Worm (Caenorhabditis elegans) whole organism, early embryonic: ENCODE results near the gene txt-10.

Experiments
- B0310.2 ChIP-seq: sonication (generic microtip); optimal IDR thresholded peaks from 2 replicates; lab custom pipeline; 2016; ENCODE audit warnings: mild to moderate bottlenecking, missing genetic modification characterization, missing compliant biosample characterization
- F13C5.2 ChIP-seq: sonication (generic microtip); optimal IDR thresholded peaks from 2 replicates; lab custom pipeline; 2017; ENCODE audit warnings: mild to moderate bottlenecking, missing genetic modification characterization, inconsistent platforms, missing compliant biosample characterization
- aly-1 ChIP-seq: sonication (generic microtip); optimal IDR thresholded peaks from 2 replicates; lab custom pipeline; 2016; ENCODE audit warnings: missing genetic modification characterization, missing compliant biosample characterization
- ama-1 ChIP-seq: fragments of 150-350 bp; optimal IDR thresholded peaks from 2 replicates; lab custom pipeline; 2014
- ceh-13 ChIP-seq: fragments of 200-800 bp; sonication (Bioruptor generic); optimal IDR thresholded peaks from 2 replicates; lab custom pipeline; 2018; ENCODE audit warnings: mild to moderate bottlenecking, missing genetic modification characterization, missing compliant biosample characterization
- ceh-36 ChIP-seq: sonication (generic microtip); optimal IDR thresholded peaks from 2 replicates; lab custom pipeline; 2016; ENCODE audit warnings: missing genetic modification characterization, inconsistent platforms, missing compliant biosample characterization
- ets-7 ChIP-seq: sonication (generic microtip); optimal IDR thresholded peaks from 2 replicates; lab custom pipeline; 2016; ENCODE audit warnings: missing genotype, missing genetic modification characterization, missing compliant biosample characterization
- flt-1 ChIP-seq: fragments of 200-800 bp; sonication (Bioruptor generic); IDR thresholded peaks from 2 replicates; pipeline ENCODE4 v1.3.6; 2022; ENCODE audit warnings: missing genetic modification characterization, missing compliant biosample characterization
- hmg-4 ChIP-seq: fragments of 200-800 bp; sonication (Bioruptor generic); optimal IDR thresholded peaks from 2 replicates; lab custom pipeline; 2018; ENCODE audit warnings: mild to moderate bottlenecking, missing genetic modification characterization, missing compliant biosample characterization
- hnd-1 ChIP-seq: sonication (generic microtip); optimal IDR thresholded peaks from 2 replicates; lab custom pipeline; 2016; ENCODE audit warnings: missing genetic modification characterization, missing compliant biosample characterization
- sea-1 ChIP-seq: fragments of 200-800 bp; sonication (Bioruptor generic); conservative IDR thresholded peaks from 2 replicates; pipeline ENCODE4 v1.3.6; 2022; ENCODE audit warnings: missing genetic modification characterization, missing compliant biosample characterization
- tbx-11 ChIP-seq: fragments of 200-800 bp; sonication (Bioruptor generic); IDR thresholded peaks from 2 replicates; pipeline ENCODE4 v1.3.6; 2022; ENCODE audit warnings: missing genetic modification characterization, missing compliant biosample characterization
- tra-4 ChIP-seq: sonication (generic microtip); optimal IDR thresholded peaks from 2 replicates; lab custom pipeline; 2017; ENCODE audit warnings: missing genetic modification characterization, missing compliant biosample characterization

DNA sequence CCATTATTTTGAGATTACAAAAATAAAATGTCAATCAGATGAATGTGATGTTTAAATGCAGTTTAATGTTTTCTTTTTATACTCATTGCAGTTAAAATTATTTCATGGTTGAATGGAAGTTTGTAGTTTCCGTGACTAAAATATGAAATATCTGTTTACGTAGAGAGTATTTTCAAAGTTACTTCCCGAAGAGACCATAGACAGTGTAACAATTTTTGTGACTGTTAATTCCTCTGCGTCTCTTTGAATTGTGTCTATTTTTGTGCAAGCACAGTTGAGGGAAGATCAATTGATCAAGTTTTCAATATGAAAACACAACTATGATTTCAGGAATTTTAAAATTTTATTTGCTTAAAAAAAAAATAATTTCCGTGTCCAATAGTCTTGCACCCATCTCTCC is 14.1 kb upstream of the txt-10 start, which contains the start of gene F25D1.5:
- TF ChIP-seq ama-1 (lab: Kevin White, UChicago) (no peak), hnd-1 (tag; lab: Kevin White, UChicago) (no peak), ceh-36 (tag; lab: Kevin White, UChicago) (no peak), hmg-4 (no peak), flt-1 (GFP tag; lab: Robert Waterston, UW) (no peak), tra-4 (tag; lab: Kevin White, UChicago) (no peak), tbx-11 (GFP tag; lab: Robert Waterston, UW) (no peak), aly-1 (tag; lab: Kevin White, UChicago) (no peak), F13C5.2 (tag; lab: Kevin White, UChicago) (no peak), ceh-13 (GFP tag; lab: Kevin White, UChicago) (no peak), B0310.2 (tag; lab: Kevin White, UChicago) (no peak), ets-7 (tag; lab: Kevin White, UChicago) (no peak), sea-1 (GFP tag; lab: Robert Waterston, UW) (no peak)
